Fruit fly (Drosophila melanogaster) whole organism, prepupa: ENCODE data around the gene Phf5a.

Source experiments
- Blimp-1 ChIP-seq: fragments of 200-800 bp; sonication (Bioruptor generic); optimal IDR thresholded peaks from 3 replicates; lab custom pipeline; 2017; ENCODE audit warnings: missing biosample characterization, missing genetic modification characterization, mild to moderate bottlenecking, moderate library complexity, missing genetic modification reagents
- CG10631 ChIP-seq: fragments of 200-800 bp; sonication (Bioruptor generic); optimal IDR thresholded peaks from 2 replicates; lab custom pipeline; 2016; ENCODE audit warnings: missing biosample characterization, missing genetic modification characterization
- CG10669 ChIP-seq: fragments of 200-800 bp; sonication (Bioruptor generic); optimal IDR thresholded peaks from 3 replicates; lab custom pipeline; 2018; ENCODE audit warnings: missing biosample characterization, mild to moderate bottlenecking, missing genetic modification characterization, moderate library complexity
- CG11294 ChIP-seq: fragments of 200-800 bp; sonication (Bioruptor generic); IDR thresholded peaks from 2 replicates; pipeline ENCODE4 v1.3.6; 2022; ENCODE audit warnings: missing biosample characterization, missing genetic modification characterization
- CG15336 ChIP-seq: fragments of 200-800 bp; sonication (Bioruptor generic); IDR thresholded peaks from 2 replicates; pipeline ENCODE4 v1.3.6; 2022; ENCODE audit warnings: missing biosample characterization, missing genetic modification characterization
- CG1621 ChIP-seq: fragments of 200-800 bp; sonication (Bioruptor generic); optimal IDR thresholded peaks from 3 replicates; lab custom pipeline; 2018; ENCODE audit warnings: missing biosample characterization, mild to moderate bottlenecking, missing genetic modification characterization
- CG16779 ChIP-seq: fragments of 200-800 bp; sonication (Bioruptor generic); optimal IDR thresholded peaks from 3 replicates; lab custom pipeline; 2017; ENCODE audit warnings: missing biosample characterization, mild to moderate bottlenecking, missing genetic modification characterization
- CG3032 ChIP-seq: fragments of 200-800 bp; optimal IDR thresholded peaks from 2 replicates; lab custom pipeline; 2019; ENCODE audit warnings: missing biosample characterization, mild to moderate bottlenecking, missing genetic modification characterization, moderate library complexity
- CG31627 ChIP-seq: fragments of 200-800 bp; sonication (Bioruptor generic); optimal IDR thresholded peaks from 3 replicates; lab custom pipeline; 2016; ENCODE audit warnings: missing biosample characterization, missing genetic modification characterization
- CG32006 ChIP-seq: fragments of 200-800 bp; sonication (Bioruptor generic); optimal IDR thresholded peaks from 3 replicates; lab custom pipeline; 2017; ENCODE audit warnings: missing biosample characterization, mild to moderate bottlenecking, missing genetic modification characterization
- CG34406 ChIP-seq: fragments of 200-800 bp; sonication (Bioruptor generic); optimal IDR thresholded peaks from 3 replicates; lab custom pipeline; 2016; ENCODE audit warnings: missing biosample characterization, missing genetic modification characterization
- CG3919 ChIP-seq: fragments of 200-800 bp; sonication (Bioruptor generic); optimal IDR thresholded peaks from 3 replicates; lab custom pipeline; 2016; ENCODE audit warnings: missing biosample characterization, missing genetic modification characterization
- CG4318 ChIP-seq: fragments of 200-800 bp; sonication (Bioruptor generic); optimal IDR thresholded peaks from 3 replicates; lab custom pipeline; 2017; ENCODE audit warnings: missing biosample characterization, mild to moderate bottlenecking, missing genetic modification characterization
- CG6163 ChIP-seq: fragments of 200-800 bp; sonication (Bioruptor generic); IDR thresholded peaks from 3 replicates; pipeline ENCODE4 v1.3.6; 2022; ENCODE audit warnings: missing biosample characterization, missing genetic modification characterization
- CG6276 ChIP-seq: fragments of 200-800 bp; sonication (Bioruptor generic); optimal IDR thresholded peaks from 2 replicates; lab custom pipeline; 2017; ENCODE audit warnings: missing biosample characterization, mild to moderate bottlenecking, missing genetic modification characterization
- CG6792 ChIP-seq: fragments of 200-800 bp; sonication (Bioruptor generic); optimal IDR thresholded peaks from 3 replicates; lab custom pipeline; 2016; ENCODE audit warnings: missing biosample characterization, missing genetic modification characterization
- CG6808 ChIP-seq: fragments of 200-800 bp; sonication (Bioruptor generic); optimal IDR thresholded peaks from 3 replicates; lab custom pipeline; 2017; ENCODE audit warnings: missing biosample characterization, missing genetic modification characterization, mild to moderate bottlenecking, moderate library complexity, missing genetic modification reagents
- CG6854 ChIP-seq: fragments of 200-800 bp; sonication (Bioruptor generic); optimal IDR thresholded peaks from 2 replicates; lab custom pipeline; 2017; ENCODE audit warnings: missing biosample characterization, mild to moderate bottlenecking, missing genetic modification characterization
- CG7368 ChIP-seq: fragments of 200-800 bp; sonication (Bioruptor generic); optimal IDR thresholded peaks from 3 replicates; lab custom pipeline; 2016; ENCODE audit warnings: missing biosample characterization, missing genetic modification characterization
- CG8119 ChIP-seq: fragments of 200-800 bp; sonication (Bioruptor generic); IDR thresholded peaks from 3 replicates; pipeline ENCODE4 v1.3.6; 2022; ENCODE audit warnings: missing biosample characterization, missing genetic modification characterization
- CG8319 ChIP-seq: fragments of 200-800 bp; sonication (Bioruptor generic); optimal IDR thresholded peaks from 3 replicates; lab custom pipeline; 2016; ENCODE audit warnings: missing biosample characterization, missing genetic modification characterization
- CG9139 ChIP-seq: fragments of 200-800 bp; sonication (Bioruptor generic); optimal IDR thresholded peaks from 3 replicates; lab custom pipeline; 2017; ENCODE audit warnings: missing biosample characterization, mild to moderate bottlenecking, missing genetic modification characterization
- Eip75B ChIP-seq: fragments of 200-800 bp; sonication (Bioruptor generic); optimal IDR thresholded peaks from 3 replicates; lab custom pipeline; 2016; ENCODE audit warnings: missing biosample characterization, missing genetic modification characterization
- Eip78C ChIP-seq: fragments of 200-800 bp; sonication (Bioruptor generic); peaks from one replicate; lab custom pipeline; 2016; ENCODE audit warnings: missing biosample characterization, missing genetic modification characterization
- Eip93F ChIP-seq: fragments of 200-800 bp; sonication (Bioruptor generic); optimal IDR thresholded peaks from 2 replicates; lab custom pipeline; 2016; ENCODE audit warnings: missing biosample characterization, mild to moderate bottlenecking, missing genetic modification characterization
- Ets21C ChIP-seq: fragments of 200-800 bp; sonication (Bioruptor generic); optimal IDR thresholded peaks from 3 replicates; lab custom pipeline; 2016; ENCODE audit warnings: missing biosample characterization, missing genetic modification characterization
- Ets96B ChIP-seq: fragments of 200-800 bp; optimal IDR thresholded peaks from 2 replicates; lab custom pipeline; 2019; ENCODE audit warnings: missing biosample characterization, mild to moderate bottlenecking, missing genetic modification characterization, moderate library complexity
- Hr38 ChIP-seq: sonication (Bioruptor generic); optimal IDR thresholded peaks from 2 replicates; lab custom pipeline; 2016; ENCODE audit warnings: missing biosample characterization, missing genetic modification characterization
- Hr39 ChIP-seq: fragments of 200-800 bp; sonication (Bioruptor generic); optimal IDR thresholded peaks from 2 replicates; lab custom pipeline; 2016; ENCODE audit warnings: missing biosample characterization, missing genetic modification characterization
- Hr4 ChIP-seq: fragments of 200-800 bp; sonication (Bioruptor generic); optimal IDR thresholded peaks from 3 replicates; lab custom pipeline; 2016; ENCODE audit warnings: missing biosample characterization, missing genetic modification characterization
- Lpt ChIP-seq: fragments of 200-800 bp; sonication (Bioruptor generic); optimal IDR thresholded peaks from 3 replicates; lab custom pipeline; 2016; ENCODE audit warnings: missing biosample characterization, missing genetic modification characterization
- Met ChIP-seq: fragments of 200-800 bp; sonication (Bioruptor generic); optimal IDR thresholded peaks from 3 replicates; lab custom pipeline; 2016; ENCODE audit warnings: missing biosample characterization, missing genetic modification characterization
- OdsH ChIP-seq: fragments of 200-800 bp; sonication (Bioruptor generic); optimal IDR thresholded peaks from 3 replicates; lab custom pipeline; 2016; ENCODE audit warnings: missing biosample characterization, missing genetic modification characterization
- Smox ChIP-seq: fragments of 200-800 bp; sonication (Bioruptor generic); optimal IDR thresholded peaks from 3 replicates; lab custom pipeline; 2016; ENCODE audit warnings: missing biosample characterization, missing genetic modification characterization
- Sox102F ChIP-seq: fragments of 200-800 bp; sonication (Bioruptor generic); optimal IDR thresholded peaks from 2 replicates; lab custom pipeline; 2016; ENCODE audit warnings: missing biosample characterization, mild to moderate bottlenecking, missing genetic modification characterization
- Sox14 ChIP-seq: fragments of 200-800 bp; sonication (Bioruptor generic); optimal IDR thresholded peaks from 3 replicates; lab custom pipeline; 2016; ENCODE audit warnings: missing biosample characterization, missing genetic modification characterization
- achi ChIP-seq: fragments of 200-800 bp; sonication (Bioruptor generic); optimal IDR thresholded peaks from 3 replicates; lab custom pipeline; 2016; ENCODE audit warnings: missing biosample characterization, missing genetic modification characterization
- acj6 ChIP-seq: fragments of 200-800 bp; sonication (Bioruptor generic); optimal IDR thresholded peaks from 3 replicates; lab custom pipeline; 2016; ENCODE audit warnings: missing biosample characterization, missing genetic modification characterization
- cyc ChIP-seq: fragments of 200-800 bp; sonication (Bioruptor generic); optimal IDR thresholded peaks from 3 replicates; lab custom pipeline; 2016; ENCODE audit warnings: missing biosample characterization, missing genetic modification characterization
- dac ChIP-seq: fragments of 200-800 bp; sonication (Bioruptor generic); optimal IDR thresholded peaks from 2 replicates; lab custom pipeline; 2017; ENCODE audit warnings: missing biosample characterization, mild to moderate bottlenecking, missing genetic modification characterization
- eg ChIP-seq: fragments of 200-800 bp; sonication (Bioruptor generic); IDR thresholded peaks from 3 replicates; pipeline ENCODE4 v1.3.6; 2022; ENCODE audit warnings: missing biosample characterization, missing genetic modification characterization
- esn ChIP-seq: fragments of 200-800 bp; sonication (Bioruptor generic); optimal IDR thresholded peaks from 2 replicates; lab custom pipeline; 2016; ENCODE audit warnings: missing biosample characterization, mild to moderate bottlenecking, missing genetic modification characterization, moderate library complexity
- fd59A ChIP-seq: fragments of 200-800 bp; sonication (Bioruptor generic); optimal IDR thresholded peaks from 2 replicates; lab custom pipeline; 2017; ENCODE audit warnings: missing biosample characterization, mild to moderate bottlenecking, missing genetic modification characterization, missing genetic modification reagents
- fd85E ChIP-seq: fragments of 200-800 bp; sonication (Bioruptor generic); optimal IDR thresholded peaks from 3 replicates; lab custom pipeline; 2016; ENCODE audit warnings: missing biosample characterization, missing genetic modification characterization
- fkh ChIP-seq: fragments of 200-800 bp; sonication (Bioruptor generic); optimal IDR thresholded peaks from 3 replicates; lab custom pipeline; 2017; ENCODE audit warnings: missing biosample characterization, mild to moderate bottlenecking, missing genetic modification characterization, moderate library complexity
- net ChIP-seq: fragments of 200-800 bp; sonication (Bioruptor generic); optimal IDR thresholded peaks from 3 replicates; lab custom pipeline; 2016; ENCODE audit warnings: missing biosample characterization, missing genetic modification characterization
- pdm3 ChIP-seq: fragments of 200-800 bp; sonication (Bioruptor generic); optimal IDR thresholded peaks from 3 replicates; lab custom pipeline; 2016; ENCODE audit warnings: missing biosample characterization, missing genetic modification characterization
- salr ChIP-seq, 2 experiments: fragments of 200-800 bp; sonication (Bioruptor generic); optimal IDR thresholded peaks; 3 replicates each; lab custom pipeline; 2016 to 2018; ENCODE audit warnings: missing biosample characterization in 2 of 2, missing genetic modification characterization in 2 of 2, mild to moderate bottlenecking in 1 of 2
- spab ChIP-seq: fragments of 200-800 bp; sonication (Bioruptor generic); optimal IDR thresholded peaks from 2 replicates; lab custom pipeline; 2017; ENCODE audit warnings: missing biosample characterization, mild to moderate bottlenecking, missing genetic modification characterization, missing genetic modification reagents
- ss ChIP-seq, 2 experiments: fragments of 200-800 bp; sonication (Bioruptor generic); optimal IDR thresholded peaks; 2 replicates in 1 of 2; 3 replicates in 1 of 2; lab custom pipeline; 2017 to 2018; ENCODE audit warnings: mild to moderate bottlenecking in 2 of 2, missing biosample characterization in 2 of 2, missing genetic modification characterization in 2 of 2, moderate library complexity in 1 of 2
- svp ChIP-seq: fragments of 200-800 bp; sonication (Bioruptor generic); peaks from one replicate; lab custom pipeline; 2016; ENCODE audit warnings: missing biosample characterization, missing genetic modification characterization
- topi ChIP-seq: fragments of 200-800 bp; sonication (Bioruptor generic); optimal IDR thresholded peaks from 3 replicates; lab custom pipeline; 2016; ENCODE audit warnings: missing biosample characterization, missing genetic modification characterization
- vri ChIP-seq: fragments of 200-800 bp; sonication (Bioruptor generic); optimal IDR thresholded peaks from 3 replicates; lab custom pipeline; 2016; ENCODE audit warnings: missing biosample characterization, mild to moderate bottlenecking, missing genetic modification characterization

The Phf5a gene

DNA sequence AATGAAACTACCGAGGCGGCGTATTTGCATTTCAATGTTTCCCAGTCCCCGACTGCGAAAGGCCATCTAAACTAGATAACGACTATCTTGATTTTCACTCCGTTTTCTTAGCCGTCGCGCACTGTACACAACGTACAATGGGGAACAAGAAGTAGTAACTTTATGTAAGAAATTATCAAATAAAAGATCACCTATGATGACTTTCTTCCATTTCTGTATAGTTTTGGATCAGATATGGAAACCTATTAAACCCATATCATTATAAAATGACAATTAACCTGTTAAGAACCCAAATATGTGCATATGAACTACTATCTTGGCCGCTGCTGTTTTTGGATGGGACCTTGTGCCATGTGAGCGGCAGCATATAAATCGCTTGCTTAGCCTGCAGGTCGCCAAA, 26.4 kb downstream of the Phf5a start:
- TF ChIP-seq Sox14 (GFP tag; lab: Kevin White, UChicago) (no peak), Eip93F (GFP tag; lab: Kevin White, UChicago) (no peak), Smox (GFP tag; lab: Kevin White, UChicago) (no peak), CG10669 (no peak), CG1621 (tag; lab: Kevin White, UChicago) (no peak), fkh (GFP tag; lab: Kevin White, UChicago) (peak; percentile 32), Ets96B (tag; lab: Kevin White, UChicago) (no peak), CG16779 (tag; lab: Kevin White, UChicago) (no peak), cyc (GFP tag; lab: Kevin White, UChicago) (no peak), achi (GFP tag; lab: Kevin White, UChicago) (no peak), Ets21C (no peak), Eip75B (GFP tag; lab: Kevin White, UChicago) (no peak), CG8319 (GFP tag; lab: Kevin White, UChicago) (no peak), CG6808 (GFP tag; lab: Kevin White, UChicago) (no peak), Hr4 (peak; percentile 38), CG6276 (GFP tag; lab: Kevin White, UChicago) (peak; percentile 7), Blimp-1 (no peak), spab (no peak), dac (peak; percentile 6), Hr38 (no peak), pdm3 (no peak), CG31627 (no peak), CG3919 (no peak), net (GFP tag; lab: Kevin White, UChicago) (no peak), svp (GFP tag; lab: Kevin White, UChicago) (peak; percentile 55), ss (GFP tag; optimal IDR thresholded peaks at IDR 0.05; lab: Kevin White, UChicago) (no peak), CG6163 (GFP tag; lab: Robert Waterston, UW) (no peak), Met (GFP tag; lab: Kevin White, UChicago) (no peak), CG11294 (GFP tag; lab: Robert Waterston, UW) (no peak), acj6 (no peak), CG3032 (tag; lab: Kevin White, UChicago) (no peak), CG9139 (GFP tag; lab: Kevin White, UChicago) (no peak), esn (GFP tag; lab: Kevin White, UChicago) (no peak), fd59A (no peak), CG6854 (no peak), eg (peak; percentile 62; the same call in 2 of the 3 replicates), Sox102F (GFP tag; lab: Kevin White, UChicago) (no peak), Lpt (GFP tag; lab: Kevin White, UChicago) (no peak), OdsH (GFP tag; lab: Kevin White, UChicago) (no peak), Hr39 (GFP tag; lab: Kevin White, UChicago) (no peak), fd85E (GFP tag; lab: Kevin White, UChicago) (no peak), CG7368 (GFP tag; lab: Kevin White, UChicago) (no peak), CG4318 (no peak), CG34406 (no peak), CG15336 (0 out of 2 replicates have a peak, but pooled peaks have one; percentile 26), vri (GFP tag; lab: Kevin White, UChicago) (no peak), Eip78C (GFP tag; lab: Kevin White, UChicago) (no peak), CG32006 (GFP tag; lab: Kevin White, UChicago) (peak; percentile 51), CG10631 (GFP tag; lab: Kevin White, UChicago) (no peak), salr (GFP tag; optimal IDR thresholded peaks at IDR 0.05; lab: Kevin White, UChicago) (peak in 1 of 2 experiments; percentile 17), topi (GFP tag; lab: Kevin White, UChicago) (no peak), CG8119 (GFP tag; lab: Robert Waterston, UW) (no peak), CG6792 (GFP tag; lab: Kevin White, UChicago) (no peak)
